Fruit fly (Drosophila melanogaster) whole organism: Measurements from ENCODE around the gene CG5577.

Experiments
- pan ChIP-seq: fragments of >200 bp; optimal IDR thresholded peaks from 2 replicates; lab custom pipeline; 2017
- usp ChIP-seq: fragments of >200 bp; optimal IDR thresholded peaks from 2 replicates; lab custom pipeline; 2017; ENCODE audit warnings: missing biosample characterization, missing genetic modification characterization, mixed read lengths

DNA sequence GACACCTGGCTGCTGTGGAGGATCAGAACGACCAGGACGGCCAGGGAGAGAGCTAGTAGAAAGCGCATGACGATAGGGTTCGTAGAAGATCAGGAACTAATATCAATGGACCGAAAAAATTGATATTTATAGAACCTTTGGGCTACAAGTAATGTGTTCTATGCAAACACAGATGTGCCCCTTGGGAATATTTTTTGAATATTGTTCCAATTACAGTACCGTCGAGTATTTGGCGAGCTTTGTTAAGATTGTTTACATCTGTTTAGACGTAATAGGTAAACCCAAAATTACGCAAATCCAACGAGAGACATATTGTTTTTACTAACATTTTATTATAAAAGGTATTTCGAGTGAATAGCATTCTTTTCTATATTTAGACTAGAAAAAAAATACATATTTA lies 6.2 kb downstream of the CG5577 start, which contains the start of gene CG32189:
- TF ChIP-seq usp (GFP tag; lab: Kevin White, UChicago) (no peak), pan (no peak)
